Fruit fly (Drosophila melanogaster) S2 (cell line): ENCODE results near the gene CG34135.

ENCODE experiments used
- CG8478 ChIP-seq: fragments of >200 bp; optimal IDR thresholded peaks from 2 replicates; lab custom pipeline; 2018
- CTCF ChIP-seq, 2 experiments: fragments of >200 bp; optimal IDR thresholded peaks; 2 replicates each; lab custom pipeline; 2018

CG34135 gene

DNA sequence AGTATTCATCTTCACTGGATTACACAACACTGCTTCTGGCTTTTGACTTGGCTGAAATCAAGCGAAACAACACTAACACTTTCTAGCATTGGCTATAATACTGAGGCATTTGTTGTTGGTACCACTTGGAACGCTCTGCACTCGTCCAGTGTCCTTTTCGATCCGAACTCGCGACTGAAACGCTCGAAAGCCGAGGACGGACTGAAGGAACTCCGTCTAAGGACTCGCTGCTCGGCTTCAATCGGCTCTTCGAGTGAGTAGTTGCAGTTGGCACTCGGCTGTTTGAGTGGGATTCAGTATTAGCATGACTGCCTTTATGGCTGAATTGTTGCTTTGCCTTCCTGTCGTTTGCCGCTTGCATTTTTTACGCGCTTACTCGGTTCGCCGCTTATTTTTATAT, at the start of gene CG34135, which contains the start of gene CG11768:
Gene CG34135 (minus strand): TSS at position 194 of the 400 bp plus-strand sequence.
Gene CG11768 (minus strand): TSS at position 203 of the 400 bp plus-strand sequence.
- no peak for TF ChIP-seq CTCF (optimal IDR thresholded peaks at IDR 0.05; lab: Kevin White, UChicago)
- TF ChIP-seq CG8478 (lab: Kevin White, UChicago) = no peak

DNA sequence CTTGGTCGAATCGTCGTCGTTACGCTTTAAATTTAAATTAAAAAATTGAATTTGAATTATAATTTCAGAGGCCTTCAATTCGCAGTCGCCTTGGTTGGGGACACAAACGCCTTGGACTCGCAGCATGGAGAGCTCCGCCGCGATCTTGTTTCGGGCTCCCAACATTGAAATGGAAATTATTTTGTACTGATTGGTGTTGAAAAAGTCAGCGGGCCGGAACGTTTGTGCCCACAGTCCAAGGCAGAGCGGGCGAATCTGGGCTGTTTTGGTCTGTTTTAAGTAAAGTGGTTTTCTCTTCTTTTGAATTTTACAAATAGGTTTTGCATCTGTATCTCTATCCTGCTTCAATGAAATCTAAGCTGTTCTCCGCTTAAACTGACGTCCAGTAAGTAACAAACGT, 47.1 kb upstream of the CG34135 start:
- TF ChIP-seq CG8478 (lab: Kevin White, UChicago) = no peak
- TF ChIP-seq CTCF (optimal IDR thresholded peaks at IDR 0.05; lab: Kevin White, UChicago) = no peak

DNA sequence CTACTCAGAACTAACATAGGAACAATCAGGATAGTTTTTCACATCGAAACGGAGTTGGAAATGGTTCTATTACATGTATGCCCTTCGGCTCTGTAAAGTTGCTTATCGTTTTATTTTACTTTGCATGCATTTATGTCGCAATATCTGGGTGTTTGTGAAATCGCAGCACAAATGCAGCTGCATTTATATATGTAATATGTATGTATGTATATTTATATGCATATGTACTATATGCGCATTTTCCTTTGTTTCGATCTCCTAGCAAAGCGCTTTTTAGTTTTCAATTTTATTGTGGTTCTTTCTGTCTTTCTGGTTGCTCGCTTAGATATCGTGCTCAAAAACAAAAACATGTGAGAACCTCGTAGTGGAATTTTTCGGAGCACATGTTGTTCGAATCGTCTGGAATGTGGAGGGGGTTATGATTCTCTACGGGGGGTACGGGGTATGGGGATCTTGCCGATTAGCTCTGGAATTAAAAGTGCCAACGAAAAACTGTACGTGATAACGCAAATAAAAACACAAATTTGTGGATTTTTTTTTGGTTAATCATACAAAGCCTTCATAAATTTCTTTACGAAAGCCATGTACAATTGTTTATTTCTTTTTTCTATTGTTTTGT, 46.1 kb upstream of the CG34135 start:
- TF ChIP-seq CG8478 (lab: Kevin White, UChicago) (no peak), CTCF (optimal IDR thresholded peaks at IDR 0.05; lab: Kevin White, UChicago) (no peak)

DNA sequence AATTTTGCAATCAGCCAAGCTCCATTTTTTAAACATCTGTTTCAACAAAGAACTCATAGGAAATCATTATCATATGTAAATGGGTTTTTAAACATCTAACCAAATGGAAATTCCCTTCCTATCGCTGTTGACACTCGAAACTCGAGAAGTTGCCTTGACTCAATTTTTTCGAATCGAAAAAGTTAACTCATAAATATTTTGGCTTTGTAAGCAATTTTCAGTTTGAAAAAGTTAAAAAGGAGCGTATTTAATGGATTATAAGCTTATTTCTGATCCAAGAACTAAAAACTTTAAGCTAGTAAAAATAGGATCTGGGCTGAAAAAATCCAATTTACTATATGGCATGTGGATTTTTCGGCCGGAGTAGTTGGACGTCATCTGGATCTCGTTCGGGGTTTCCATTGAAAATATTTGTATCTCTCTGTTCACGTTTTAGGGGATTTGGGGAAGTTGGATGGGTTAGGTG, 45.2 kb upstream of the CG34135 start, which contains the start of gene CG9837:
Gene CG9837 (minus strand): TSS at position 416 of the 466 bp plus-strand sequence.
- TF ChIP-seq CG8478 (lab: Kevin White, UChicago) (no peak), CTCF (optimal IDR thresholded peaks at IDR 0.05; lab: Kevin White, UChicago) (no peak)

DNA sequence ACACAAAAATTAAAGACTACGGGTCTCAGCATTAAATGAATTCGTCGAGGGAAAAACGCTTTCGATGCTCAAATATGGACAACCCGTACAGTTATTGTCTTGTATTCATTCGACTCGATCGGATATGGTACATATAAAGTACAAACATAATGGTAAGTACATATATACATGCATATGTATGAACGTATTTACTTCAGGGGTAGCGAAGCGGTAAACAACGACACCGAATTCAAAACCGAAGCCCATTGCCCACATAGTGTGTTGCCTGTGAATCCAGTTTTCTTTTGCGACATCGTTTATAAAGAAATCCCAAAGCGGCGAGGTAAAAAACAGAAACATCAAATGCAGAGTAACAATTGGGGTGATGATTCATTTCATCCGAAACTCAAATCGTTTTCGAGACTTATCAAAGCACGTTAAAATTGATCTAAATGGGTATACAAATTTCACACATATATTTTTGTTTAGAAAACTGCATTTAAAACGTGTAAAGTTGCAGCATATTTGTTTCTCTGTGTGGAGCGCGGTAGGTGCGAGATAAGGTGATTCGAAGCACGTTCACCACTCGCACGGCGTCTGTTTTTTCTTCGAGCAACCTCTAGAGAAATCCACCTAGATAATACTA, 44.5 kb upstream of the CG34135 start:
- no peak for TF ChIP-seq CG8478 (lab: Kevin White, UChicago)
- no peak for TF ChIP-seq CTCF (optimal IDR thresholded peaks at IDR 0.05; lab: Kevin White, UChicago)

DNA sequence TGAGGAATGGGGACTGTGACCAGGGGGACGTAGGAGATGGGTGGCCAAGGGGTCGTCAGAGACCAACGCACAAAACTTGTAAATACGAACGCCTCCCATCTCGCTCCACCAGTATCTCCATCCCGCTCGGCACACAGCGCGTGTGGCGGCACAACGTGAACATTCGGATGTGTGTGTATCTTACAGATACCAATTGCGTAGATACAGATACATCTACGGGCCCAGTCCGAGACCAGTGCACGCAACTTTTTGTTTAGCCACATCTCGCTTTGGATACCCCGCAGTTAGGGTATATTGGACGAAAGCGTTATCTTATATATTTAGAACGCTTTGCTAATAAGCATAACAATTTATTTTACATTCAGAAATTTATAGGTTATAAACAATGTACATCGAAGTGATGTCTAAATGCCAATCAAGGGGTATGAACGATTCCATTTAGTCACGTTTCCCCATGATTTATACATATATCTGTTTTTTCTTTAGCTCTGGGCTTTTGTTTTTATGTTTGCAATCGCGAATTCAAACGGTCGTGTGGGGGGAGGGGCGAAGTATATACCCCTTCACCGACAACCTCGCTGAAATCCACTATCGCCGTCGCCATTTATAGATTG, 43.4 kb upstream of the CG34135 start:
- TF ChIP-seq CTCF (optimal IDR thresholded peaks at IDR 0.05; lab: Kevin White, UChicago) = no peak

DNA sequence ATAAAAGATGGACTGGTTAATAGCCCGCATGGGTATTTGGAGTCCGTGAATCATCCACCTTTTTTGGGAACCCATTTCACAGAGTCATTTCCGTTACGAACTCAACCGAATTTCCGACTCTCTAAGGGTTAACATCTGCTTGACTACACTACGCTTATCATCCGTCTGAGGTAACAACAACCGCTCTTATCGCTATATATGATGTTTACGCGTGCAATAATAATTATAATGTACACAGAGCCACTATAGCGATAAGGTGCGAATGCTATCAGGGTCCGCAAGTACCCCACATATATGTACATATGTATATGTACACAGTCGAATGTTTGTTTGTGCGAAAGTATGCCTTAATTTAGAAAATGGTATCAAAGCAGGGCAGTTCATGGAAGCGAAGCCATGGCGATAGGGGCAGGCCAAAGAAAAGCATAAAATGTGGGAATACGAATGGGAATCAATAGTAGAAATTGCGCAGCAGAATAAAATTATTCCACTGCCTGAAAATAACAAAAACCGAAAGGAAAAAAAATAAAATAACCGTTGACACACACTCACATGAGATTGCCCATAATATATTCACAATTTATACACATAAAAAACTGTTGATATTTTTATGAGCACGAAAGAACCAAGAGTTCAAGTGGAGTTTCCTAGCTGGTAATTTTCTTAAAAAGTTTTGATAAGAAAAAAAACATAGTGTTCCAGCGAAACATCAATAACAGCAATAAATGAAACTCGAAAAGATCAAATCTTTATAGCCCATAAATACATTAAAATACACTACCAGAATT, 42.6 kb upstream of the CG34135 start:
- TF ChIP-seq CG8478 (lab: Kevin White, UChicago) (no peak), CTCF (optimal IDR thresholded peaks at IDR 0.05; lab: Kevin White, UChicago) (no peak)

DNA sequence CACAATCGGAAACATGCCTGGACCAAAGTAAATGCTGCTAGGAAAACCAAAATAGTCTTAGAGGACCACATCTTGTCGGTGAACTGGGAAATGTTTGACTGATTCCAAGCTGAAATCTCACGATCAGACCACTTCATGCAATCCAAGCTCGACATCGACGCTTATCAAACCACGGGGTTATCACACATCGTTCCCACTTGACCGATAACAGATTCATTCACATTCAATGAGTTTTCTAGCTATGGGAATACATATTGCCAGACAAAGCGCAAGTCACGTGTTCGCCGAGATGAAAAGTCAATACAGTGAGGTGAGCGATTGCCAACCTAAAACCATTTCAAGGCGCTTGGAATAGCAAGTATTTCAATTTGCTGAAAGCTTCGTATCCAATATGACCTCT, 41.7 kb upstream of the CG34135 start:
- TF ChIP-seq CG8478 (lab: Kevin White, UChicago) (no peak), CTCF (optimal IDR thresholded peaks at IDR 0.05; lab: Kevin White, UChicago) (no peak)

DNA sequence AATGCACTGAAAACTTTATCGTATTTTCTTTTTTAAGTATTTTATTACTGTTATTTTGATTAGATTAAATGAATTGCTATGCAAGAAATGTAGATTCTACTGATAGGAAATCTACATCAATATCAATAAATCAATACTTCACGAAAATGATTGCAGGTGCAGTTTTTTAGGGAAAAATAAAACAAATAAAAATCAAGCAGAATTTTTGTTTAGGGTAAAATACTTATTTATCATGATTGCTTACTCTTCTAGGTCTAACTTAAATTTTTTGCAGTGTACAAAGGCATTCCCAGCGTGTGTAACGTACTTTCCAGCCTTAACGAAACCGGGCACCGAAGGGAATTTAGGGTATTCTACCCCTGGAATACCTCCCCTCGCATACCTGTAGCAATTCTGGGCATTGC, 40.5 kb upstream of the CG34135 start:
- no peak for TF ChIP-seq CTCF (optimal IDR thresholded peaks at IDR 0.05; lab: Kevin White, UChicago)

DNA sequence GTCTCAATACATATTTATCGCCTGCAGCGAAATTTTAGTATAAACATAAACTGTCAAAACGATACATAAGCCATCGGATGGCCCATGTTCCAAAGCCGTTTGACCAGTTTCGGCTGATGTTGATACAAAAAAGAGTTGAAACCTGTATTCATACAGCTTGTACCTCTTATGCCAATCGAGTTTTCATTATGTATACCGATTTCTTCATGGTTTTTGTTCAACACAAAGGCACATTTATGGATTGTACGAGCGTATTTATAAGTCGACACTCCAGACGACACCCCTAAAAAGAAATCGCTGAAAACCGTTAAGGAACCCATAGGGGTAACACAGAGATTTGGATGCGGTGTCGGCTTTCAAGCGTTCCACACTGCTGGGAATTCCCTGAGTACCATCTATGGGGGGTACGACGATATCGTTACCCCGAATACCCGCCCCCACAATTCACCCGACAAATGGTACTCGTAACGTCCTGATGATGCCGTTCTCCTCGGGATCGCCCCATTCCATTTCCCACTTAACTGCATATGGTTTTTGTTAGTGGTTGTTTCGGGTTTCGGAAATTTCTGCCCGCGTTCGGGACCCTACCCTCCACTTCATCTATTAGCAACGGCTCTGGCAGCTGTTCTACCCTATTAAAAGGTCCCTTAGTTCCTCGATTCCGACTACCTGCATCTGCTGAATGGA, 40.0 kb upstream of the CG34135 start:
- TF ChIP-seq CTCF (optimal IDR thresholded peaks at IDR 0.05; lab: Kevin White, UChicago) (no peak), CG8478 (lab: Kevin White, UChicago) (no peak)

DNA sequence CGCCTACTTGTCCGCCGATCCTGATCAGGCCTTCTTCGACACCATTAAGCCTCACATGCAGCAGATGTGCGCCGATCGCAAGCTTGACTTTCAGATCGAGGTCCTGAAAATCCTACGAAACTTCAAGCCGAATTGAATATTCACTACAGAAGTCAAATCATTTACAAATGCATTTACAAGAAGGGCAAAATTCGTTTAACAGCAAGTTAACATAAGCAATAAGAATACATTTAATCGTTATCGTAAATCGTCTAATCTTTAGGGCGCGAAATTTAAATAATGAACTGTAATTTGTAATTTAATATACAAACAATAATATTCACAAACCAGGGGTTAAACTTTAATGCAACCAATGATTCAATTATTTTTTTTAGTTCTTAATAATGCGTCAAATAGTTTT, 39.1 kb upstream of the CG34135 start:
- TF ChIP-seq CG8478 (lab: Kevin White, UChicago) (no peak), CTCF (optimal IDR thresholded peaks at IDR 0.05; lab: Kevin White, UChicago) (no peak)

DNA sequence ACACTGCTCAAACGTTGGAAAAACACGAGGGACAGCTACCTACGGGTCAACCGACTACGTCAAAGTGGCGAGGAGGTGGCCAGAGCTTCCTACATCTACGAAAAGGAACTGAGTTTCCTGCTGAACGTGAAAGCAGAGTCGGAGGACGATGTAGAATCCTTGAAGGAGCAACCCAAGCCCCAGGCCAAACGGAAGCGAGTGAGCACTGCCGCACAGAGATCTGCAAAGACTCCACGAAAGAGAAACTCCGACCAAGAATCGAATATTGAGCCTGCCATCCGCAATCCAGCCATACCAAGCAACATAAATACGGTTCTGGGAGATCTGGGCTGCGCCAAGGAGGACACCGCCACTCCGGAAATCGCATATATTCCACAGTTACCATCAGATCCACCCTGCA, 38.6 kb upstream of the CG34135 start:
- no peak for TF ChIP-seq CG8478 (lab: Kevin White, UChicago)

DNA sequence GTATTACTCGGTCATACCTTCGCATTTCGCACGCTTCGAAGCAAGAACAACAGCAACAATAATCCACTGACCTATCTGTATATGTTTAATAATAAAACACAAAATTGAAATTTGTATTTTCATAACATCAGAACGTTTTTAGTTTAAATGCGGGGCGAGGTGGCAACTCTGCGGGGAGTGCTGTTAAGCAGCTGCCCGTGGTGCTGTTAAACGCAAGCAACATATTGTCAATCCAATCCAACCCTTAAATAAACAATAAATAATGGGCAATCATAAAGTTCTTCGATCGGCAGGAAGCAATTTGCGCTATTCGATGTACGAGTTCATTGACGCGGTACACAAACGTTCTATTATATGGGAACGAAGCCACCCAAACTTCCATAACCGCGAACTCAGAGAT, 38.1 kb upstream of the CG34135 start, which contains the start of gene hng2:
Gene hng2 (plus strand): TSS at position 219 of the 400 bp plus-strand sequence.
- TF ChIP-seq CG8478 (lab: Kevin White, UChicago) (no peak), CTCF (optimal IDR thresholded peaks at IDR 0.05; lab: Kevin White, UChicago) (no peak)

DNA sequence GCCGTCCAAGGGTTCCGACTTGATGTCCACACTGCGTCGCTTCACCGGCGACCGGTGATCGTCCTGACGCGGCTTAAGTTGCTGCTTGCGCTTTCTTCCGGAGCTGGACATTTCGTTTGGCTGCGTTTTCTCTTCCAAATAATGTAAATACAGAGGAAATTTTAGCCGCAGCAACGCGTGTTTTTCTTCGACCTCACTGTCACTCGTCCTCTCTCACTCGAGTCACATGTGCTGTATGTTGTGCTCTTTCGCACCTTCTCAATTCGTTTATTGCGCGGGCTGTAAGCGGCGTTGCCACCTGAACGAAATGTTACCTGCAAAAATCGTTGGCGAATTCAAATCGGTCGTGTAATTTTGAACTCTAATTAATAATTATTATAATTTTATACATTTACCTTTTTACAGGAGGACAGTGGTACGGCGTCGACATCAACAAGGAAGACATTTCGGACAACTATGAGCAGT, 37.4 kb upstream of the CG34135 start, which contains the start of gene CG9839:
Gene CG9839 (minus strand): TSS at position 415 of the 465 bp plus-strand sequence.
- TF ChIP-seq CG8478 (lab: Kevin White, UChicago) = no peak
- TF ChIP-seq CTCF (optimal IDR thresholded peaks at IDR 0.05; lab: Kevin White, UChicago) = peak in 1 of 2 experiments; percentile 26
